Fruit fly (Drosophila melanogaster) whole organism: Measurements from ENCODE around the gene CG9444.
"Not testable (repeated sequence)": the region's sequence is repeated elsewhere in the genome, so short reads cannot be mapped to it uniquely, and the experiment has no call there.

Experiments
- CG8478 ChIP-seq: fragments of >200 bp; optimal IDR thresholded peaks from 2 replicates; lab custom pipeline; 2018; ENCODE audit warnings: inconsistent platforms
- pan ChIP-seq: fragments of >200 bp; optimal IDR thresholded peaks from 2 replicates; lab custom pipeline; 2017
- psq ChIP-seq: fragments of >200 bp; optimal IDR thresholded peaks from 2 replicates; lab custom pipeline; 2017
- usp ChIP-seq: fragments of >200 bp; optimal IDR thresholded peaks from 2 replicates; lab custom pipeline; 2017; ENCODE audit warnings: missing biosample characterization, missing genetic modification characterization, mixed read lengths

DNA sequence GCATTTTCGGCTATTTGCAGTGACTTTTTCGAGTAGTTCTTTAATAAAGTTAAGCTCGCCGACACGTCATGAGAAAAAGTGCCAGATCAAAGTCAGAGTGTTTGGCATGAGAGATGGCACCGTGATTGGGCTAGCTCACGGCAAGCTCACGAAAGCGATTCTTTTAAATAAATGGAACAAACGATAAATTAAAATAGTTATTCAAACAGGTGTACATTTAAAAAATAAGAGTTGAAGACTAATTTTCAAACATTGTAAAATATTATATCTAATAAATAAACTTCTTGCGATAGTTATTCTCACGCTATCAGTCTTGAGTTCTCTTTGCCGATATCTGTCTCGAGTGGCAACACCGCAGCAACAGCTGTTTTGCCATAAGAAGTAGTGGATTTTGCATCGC lies 1.3 kb upstream of the CG9444 start, which contains the start of the genes eca and CG18542:
- not testable (repeated sequence) for TF ChIP-seq psq (lab: Kevin White, UChicago); usp (GFP tag; lab: Kevin White, UChicago); pan (lab: Kevin White, UChicago); CG8478
